Worm (Caenorhabditis elegans) whole organism, young adult: ENCODE measurements around the gene srh-31.

Experiments used
- B0336.3 ChIP-seq: fragments of 200-800 bp; sonication (Bioruptor generic); IDR thresholded peaks from 2 replicates; pipeline ENCODE4 v1.3.6; 2022; ENCODE audit warnings: missing genetic modification characterization, missing compliant biosample characterization
- D2030.7 ChIP-seq: fragments of 200-800 bp; sonication (Bioruptor generic); IDR thresholded peaks from 2 replicates; pipeline ENCODE4 v1.3.6; 2022; ENCODE audit warnings: missing genetic modification reagents, missing genetic modification characterization, missing compliant biosample characterization
- F10E7.11 ChIP-seq: sonication (generic microtip); optimal IDR thresholded peaks from 2 replicates; lab custom pipeline; 2017; ENCODE audit warnings: mild to moderate bottlenecking, missing genetic modification characterization, moderate library complexity, missing compliant biosample characterization
- F22D6.2 ChIP-seq: sonication (generic microtip); optimal IDR thresholded peaks from 2 replicates; lab custom pipeline; 2016; ENCODE audit warnings: mild to moderate bottlenecking, missing genetic modification characterization, missing compliant biosample characterization
- F23B12.7 ChIP-seq: sonication (generic microtip); optimal IDR thresholded peaks from 2 replicates; lab custom pipeline; 2017; ENCODE audit warnings: missing genetic modification characterization, mild to moderate bottlenecking, missing compliant biosample characterization, antibody characterized with exemption, moderate library complexity; ENCODE audit not compliant: insufficient read depth
- F39B2.1 ChIP-seq: fragments of 200-800 bp; sonication (Bioruptor generic); IDR thresholded peaks from 2 replicates; pipeline ENCODE4 v1.3.6; 2022; ENCODE audit warnings: missing genetic modification reagents, missing genetic modification characterization, missing compliant biosample characterization
- F49E8.2 ChIP-seq: sonication (generic microtip); optimal IDR thresholded peaks from 3 replicates; lab custom pipeline; 2017; ENCODE audit warnings: missing genetic modification characterization, mild to moderate bottlenecking, missing compliant biosample characterization, antibody characterized with exemption, moderate library complexity; ENCODE audit not compliant: insufficient read depth
- F57A8.1 ChIP-seq: fragments of 200-800 bp; sonication (Bioruptor generic); optimal IDR thresholded peaks from 2 replicates; lab custom pipeline; 2018; ENCODE audit warnings: mild to moderate bottlenecking, missing genetic modification characterization, moderate library complexity, missing compliant biosample characterization
- K11D2.4 ChIP-seq: fragments of 200-800 bp; sonication (Bioruptor generic); IDR thresholded peaks from 2 replicates; pipeline ENCODE4 v1.3.6; 2022; ENCODE audit warnings: missing genetic modification reagents, missing genetic modification characterization, missing compliant biosample characterization
- K12H6.12 ChIP-seq: fragments of 200-800 bp; sonication (Bioruptor generic); optimal IDR thresholded peaks from 2 replicates; lab custom pipeline; 2018; ENCODE audit warnings: mild to moderate bottlenecking, missing genetic modification characterization, missing compliant biosample characterization
- T07F8.4 ChIP-seq: sonication (generic microtip); optimal IDR thresholded peaks from 2 replicates; lab custom pipeline; 2016; ENCODE audit warnings: mild to moderate bottlenecking, missing genetic modification characterization, moderate library complexity, missing compliant biosample characterization
- Y53F4B.3 ChIP-seq: fragments of 200-800 bp; sonication (Bioruptor generic); IDR thresholded peaks from 2 replicates; pipeline ENCODE4 v1.3.6; 2022; ENCODE audit warnings: missing genetic modification reagents, missing genetic modification characterization, missing compliant biosample characterization
- Y56A3A.18 ChIP-seq: fragments of 200-800 bp; sonication (Bioruptor generic); IDR thresholded peaks from 2 replicates; pipeline ENCODE4 v1.3.6; 2022; ENCODE audit warnings: missing genetic modification reagents, missing genetic modification characterization, missing compliant biosample characterization
- ZK185.1 ChIP-seq: sonication (generic microtip); optimal IDR thresholded peaks from 2 replicates; lab custom pipeline; 2016; ENCODE audit warnings: mild to moderate bottlenecking, missing genetic modification characterization, missing compliant biosample characterization; ENCODE audit not compliant: poor library complexity, severe bottlenecking
- ama-1 ChIP-seq, 3 experiments: fragments of 150-350 bp in 1 of 3; sonication (generic microtip) in 2 of 3; optimal IDR thresholded peaks; 2 replicates each; lab custom pipeline; 2014 to 2018; ENCODE audit warnings: missing biosample characterization in 2 of 3, missing genetic modification characterization in 2 of 3, missing genetic modification reagents in 2 of 3
- athp-1 ChIP-seq: sonication (generic microtip); optimal IDR thresholded peaks from 2 replicates; lab custom pipeline; 2017; ENCODE audit warnings: mild to moderate bottlenecking, missing genetic modification characterization, missing compliant biosample characterization
- die-1 ChIP-seq: sonication (generic microtip); optimal IDR thresholded peaks from 2 replicates; lab custom pipeline; 2016; ENCODE audit warnings: missing genotype, mild to moderate bottlenecking, missing genetic modification characterization, missing compliant biosample characterization
- egl-44 ChIP-seq: fragments of 200-800 bp; sonication (Bioruptor generic); IDR thresholded peaks from 2 replicates; pipeline ENCODE4 v1.3.6; 2022; ENCODE audit warnings: missing genetic modification reagents, missing genetic modification characterization, missing compliant biosample characterization
- ekl-4 ChIP-seq: fragments of 200-800 bp; sonication (Bioruptor generic); IDR thresholded peaks from 2 replicates; pipeline ENCODE4 v1.3.6; 2022; ENCODE audit warnings: missing genetic modification reagents, missing genetic modification characterization, missing compliant biosample characterization
- hlh-12 ChIP-seq: sonication (generic microtip); optimal IDR thresholded peaks from 2 replicates; lab custom pipeline; 2016; ENCODE audit warnings: missing genetic modification characterization, missing compliant biosample characterization
- hmg-1.2 ChIP-seq: fragments of 200-800 bp; sonication (Bioruptor generic); IDR thresholded peaks from 2 replicates; pipeline ENCODE4 v1.3.6; 2022; ENCODE audit warnings: missing genetic modification reagents, missing genetic modification characterization, missing compliant biosample characterization
- hrde-1 ChIP-seq: sonication (generic microtip); optimal IDR thresholded peaks from 2 replicates; lab custom pipeline; 2016; ENCODE audit warnings: missing genetic modification characterization, mild to moderate bottlenecking, missing compliant biosample characterization, moderate library complexity, missing genotype, missing genetic modification reagents, borderline replicate concordance
- lag-1 ChIP-seq: fragments of 200-800 bp; sonication (Bioruptor generic); IDR thresholded peaks from 2 replicates; pipeline ENCODE4 v1.3.6; 2022; ENCODE audit warnings: missing genetic modification reagents, missing genetic modification characterization, missing compliant biosample characterization
- let-607 ChIP-seq, 2 experiments: fragments of 200-800 bp in 1 of 2; sonication (Bioruptor generic) in 1 of 2; sonication (generic microtip) in 1 of 2; optimal IDR thresholded peaks; 2 replicates each; lab custom pipeline; 2016 to 2018; ENCODE audit warnings: mild to moderate bottlenecking in 2 of 2, missing compliant biosample characterization in 2 of 2, missing genetic modification characterization in 2 of 2, moderate library complexity in 2 of 2, missing genotype in 1 of 2
- lin-35 ChIP-seq, 3 experiments: fragments of 150-350 bp in 2 of 3; sonication (generic microtip) in 1 of 3; optimal IDR thresholded peaks; 2 replicates each; lab custom pipeline; 2014 to 2018; ENCODE audit warnings: missing biosample characterization in 3 of 3, missing genetic modification characterization in 3 of 3, missing genetic modification reagents in 3 of 3
- lin-40 ChIP-seq: sonication (generic microtip); optimal IDR thresholded peaks from 2 replicates; lab custom pipeline; 2016; ENCODE audit warnings: missing genetic modification characterization, mild to moderate bottlenecking, missing compliant biosample characterization, missing genotype, missing genetic modification reagents
- lir-1 ChIP-seq: fragments of 200-800 bp; sonication (Bioruptor generic); conservative IDR thresholded peaks from 2 replicates; pipeline ENCODE4 v1.3.6; 2022; ENCODE audit warnings: missing genetic modification reagents, missing genetic modification characterization, missing compliant biosample characterization
- madf-3 ChIP-seq: fragments of 200-800 bp; sonication (Bioruptor generic); IDR thresholded peaks from 2 replicates; pipeline ENCODE4 v1.3.6; 2022; ENCODE audit warnings: missing genetic modification reagents, missing genetic modification characterization, missing compliant biosample characterization
- madf-6 ChIP-seq: fragments of 200-800 bp; sonication (Bioruptor generic); IDR thresholded peaks from 2 replicates; pipeline ENCODE4 v1.3.6; 2022; ENCODE audit warnings: missing genetic modification reagents, missing genetic modification characterization, missing compliant biosample characterization
- madf-8 ChIP-seq: fragments of 200-800 bp; sonication (Bioruptor generic); conservative IDR thresholded peaks from 2 replicates; pipeline ENCODE4 v1.3.6; 2022; ENCODE audit warnings: missing genetic modification reagents, missing genetic modification characterization, missing compliant biosample characterization
- mxl-1 ChIP-seq: sonication (generic microtip); optimal IDR thresholded peaks from 2 replicates; lab custom pipeline; 2016; ENCODE audit warnings: missing genetic modification characterization, missing compliant biosample characterization
- rcor-1 ChIP-seq: fragments of 200-800 bp; sonication (Bioruptor generic); IDR thresholded peaks from 2 replicates; pipeline ENCODE4 v1.3.6; 2022; ENCODE audit warnings: missing genetic modification reagents, missing genetic modification characterization, missing compliant biosample characterization
- rpc-1 ChIP-seq, 2 experiments: fragments of 150-350 bp in 1 of 2; sonication (generic microtip) in 1 of 2; optimal IDR thresholded peaks; 2 replicates each; lab custom pipeline; 2014 to 2018; ENCODE audit warnings: missing biosample characterization in 1 of 2, missing genetic modification characterization in 1 of 2, missing genetic modification reagents in 1 of 2, missing genotype in 1 of 2
- sea-2 ChIP-seq: fragments of 200-800 bp; sonication (Bioruptor generic); IDR thresholded peaks from 2 replicates; pipeline ENCODE4 v1.3.6; 2022; ENCODE audit warnings: missing genetic modification characterization, missing compliant biosample characterization
- snpc-1.3 ChIP-seq: sonication (generic microtip); optimal IDR thresholded peaks from 2 replicates; lab custom pipeline; 2017; ENCODE audit warnings: missing genetic modification characterization, mild to moderate bottlenecking, missing compliant biosample characterization, antibody characterized with exemption, moderate library complexity, missing genotype, missing genetic modification reagents; ENCODE audit not compliant: insufficient read depth
- snpc-3.4 ChIP-seq: sonication (generic microtip); optimal IDR thresholded peaks from 2 replicates; lab custom pipeline; 2017; ENCODE audit warnings: missing genetic modification characterization, mild to moderate bottlenecking, missing compliant biosample characterization, antibody characterized with exemption, moderate library complexity, missing genotype, missing genetic modification reagents
- snpc-4 ChIP-seq, 5 experiments: fragments of 150-350 bp in 1 of 5; sonication (generic microtip) in 4 of 5; optimal IDR thresholded peaks; 2 replicates each; lab custom pipeline; 2014 to 2018; ENCODE audit warnings: missing genetic modification characterization in 5 of 5, missing biosample characterization in 3 of 5, antibody characterized with exemption in 2 of 5, mild to moderate bottlenecking in 2 of 5, missing compliant biosample characterization in 2 of 5, missing genotype in 2 of 5, moderate library complexity in 2 of 5, missing genetic modification reagents in 1 of 5
- tbx-9 ChIP-seq: sonication (generic microtip); optimal IDR thresholded peaks from 2 replicates; lab custom pipeline; 2016; ENCODE audit warnings: borderline replicate concordance, missing genetic modification characterization, inconsistent platforms, missing compliant biosample characterization
- tlf-1 ChIP-seq: fragments of 200-800 bp; sonication (Bioruptor generic); optimal IDR thresholded peaks from 2 replicates; lab custom pipeline; 2018; ENCODE audit warnings: mild to moderate bottlenecking, missing genetic modification characterization, missing compliant biosample characterization
- zim-3 ChIP-seq: sonication (generic microtip); optimal IDR thresholded peaks from 2 replicates; lab custom pipeline; 2017; ENCODE audit warnings: mild to moderate bottlenecking, missing genetic modification characterization, moderate library complexity, missing compliant biosample characterization
- ztf-22 ChIP-seq: fragments of 200-800 bp; sonication (Bioruptor generic); optimal IDR thresholded peaks from 2 replicates; lab custom pipeline; 2018; ENCODE audit warnings: mild to moderate bottlenecking, missing genetic modification characterization, moderate library complexity, missing compliant biosample characterization
- ztf-26 ChIP-seq: sonication (generic microtip); optimal IDR thresholded peaks from 2 replicates; lab custom pipeline; 2017; ENCODE audit warnings: missing genetic modification characterization, missing compliant biosample characterization
- ztf-6 ChIP-seq: fragments of 200-800 bp; sonication (Bioruptor generic); IDR thresholded peaks from 2 replicates; pipeline ENCODE4 v1.3.6; 2022; ENCODE audit warnings: missing genetic modification reagents, missing genetic modification characterization, missing compliant biosample characterization

srh-31 gene

ce11 chrV:17728757-17729156, 21.6 kb downstream of the srh-31 start:
- TF ChIP-seq snpc-1.3 (tag; lab: Kevin White, UChicago): no peak
- TF ChIP-seq F39B2.1 (GFP tag; lab: Robert Waterston, UW): no peak
- TF ChIP-seq madf-6 (GFP tag; lab: Robert Waterston, UW): no peak
- TF ChIP-seq K12H6.12 (tag; lab: Kevin White, UChicago): no peak
- TF ChIP-seq hlh-12: no peak
- TF ChIP-seq F22D6.2 (tag; lab: Kevin White, UChicago): no peak
- TF ChIP-seq die-1 (tag; lab: Kevin White, UChicago): no peak
- no peak for TF ChIP-seq B0336.3 (GFP tag; lab: Robert Waterston, UW)
- TF ChIP-seq snpc-3.4 (tag; lab: Kevin White, UChicago): no peak
- TF ChIP-seq lin-35 (GFP tag; optimal IDR thresholded peaks at IDR 0.05; lab: Kevin White, UChicago): no peak
- TF ChIP-seq ztf-26 (tag; lab: Kevin White, UChicago): no peak
- no peak for TF ChIP-seq F57A8.1 (GFP tag; lab: Kevin White, UChicago)
- TF ChIP-seq lag-1 (GFP tag; lab: Robert Waterston, UW): no peak
- no peak for TF ChIP-seq Y53F4B.3
- TF ChIP-seq ztf-6 (GFP tag; lab: Robert Waterston, UW): no peak
- no peak for TF ChIP-seq ama-1 (optimal IDR thresholded peaks at IDR 0.05; lab: Kevin White, UChicago)
- no peak for TF ChIP-seq ama-1 (GFP tag; optimal IDR thresholded peaks at IDR 0.05; lab: Kevin White, UChicago)
- no peak for TF ChIP-seq lir-1 (GFP tag; lab: Robert Waterston, UW)
- no peak for TF ChIP-seq F23B12.7 (tag; lab: Kevin White, UChicago)
- no peak for TF ChIP-seq zim-3
- TF ChIP-seq, all 124 proteins: peak for 0

- TF ChIP-seq let-607 (tag; optimal IDR thresholded peaks at IDR 0.05; lab: Kevin White, UChicago) (no peak), snpc-4 (GFP tag; optimal IDR thresholded peaks at IDR 0.05; lab: Kevin White, UChicago) (no peak), snpc-4 (tag; optimal IDR thresholded peaks at IDR 0.05; lab: Kevin White, UChicago) (no peak), athp-1 (tag; lab: Kevin White, UChicago) (no peak), mxl-1 (tag; lab: Kevin White, UChicago) (no peak), madf-8 (no peak), hrde-1 (tag; lab: Kevin White, UChicago) (no peak), hmg-1.2 (GFP tag; lab: Robert Waterston, UW) (no peak), F49E8.2 (tag; lab: Kevin White, UChicago) (no peak), ekl-4 (GFP tag; lab: Robert Waterston, UW) (no peak), ztf-22 (no peak), K11D2.4 (GFP tag; lab: Robert Waterston, UW) (no peak), D2030.7 (no peak)
Measured at ce11 chrV:17732516-17732915, 25.4 kb downstream of the srh-31 start, which contains the start of gene twk-42. TSS of gene twk-42 (minus strand) at chrV:17732616.

ce11 chrV:17739801-17740200, 32.7 kb downstream of the srh-31 start, which contains the start of gene cutl-4:
TSS of gene cutl-4 (minus strand) at chrV:17739901.
- TF ChIP-seq rcor-1 (GFP tag; lab: Robert Waterston, UW): no peak
- TF ChIP-seq tbx-9 (tag; lab: Kevin White, UChicago): no peak
- TF ChIP-seq T07F8.4: no peak
- TF ChIP-seq lag-1 (GFP tag; lab: Robert Waterston, UW): no peak
- TF ChIP-seq snpc-4 (GFP tag; optimal IDR thresholded peaks at IDR 0.05; lab: Kevin White, UChicago): no peak
- no peak for TF ChIP-seq snpc-4 (tag; optimal IDR thresholded peaks at IDR 0.05; lab: Kevin White, UChicago)
- TF ChIP-seq let-607 (tag; optimal IDR thresholded peaks at IDR 0.05; lab: Kevin White, UChicago): no peak
- TF ChIP-seq egl-44 (GFP tag; lab: Robert Waterston, UW): no peak
- TF ChIP-seq madf-3 (GFP tag; lab: Robert Waterston, UW): no peak
- no peak for TF ChIP-seq lin-40 (tag; lab: Kevin White, UChicago)
- no peak for TF ChIP-seq snpc-3.4 (tag; lab: Kevin White, UChicago)
- TF ChIP-seq rpc-1 (optimal IDR thresholded peaks at IDR 0.05; lab: Kevin White, UChicago): no peak
- no peak for TF ChIP-seq rpc-1 (tag; optimal IDR thresholded peaks at IDR 0.05; lab: Kevin White, UChicago)
- no peak for TF ChIP-seq F10E7.11 (tag; lab: Kevin White, UChicago)
- no peak for TF ChIP-seq lin-35 (GFP tag; optimal IDR thresholded peaks at IDR 0.05; lab: Kevin White, UChicago)
- TF ChIP-seq ZK185.1 (tag; lab: Kevin White, UChicago): no peak
- TF ChIP-seq ztf-22: no peak
- TF ChIP-seq sea-2 (GFP tag; lab: Robert Waterston, UW): no peak
- TF ChIP-seq Y56A3A.18 (GFP tag; lab: Robert Waterston, UW): no peak
- TF ChIP-seq F49E8.2 (tag; lab: Kevin White, UChicago): no peak
- TF ChIP-seq snpc-1.3 (tag; lab: Kevin White, UChicago): no peak
- TF ChIP-seq tlf-1: no peak
